Worm (Caenorhabditis elegans): ENCODE measurements around the gene clec-243.

DNA sequence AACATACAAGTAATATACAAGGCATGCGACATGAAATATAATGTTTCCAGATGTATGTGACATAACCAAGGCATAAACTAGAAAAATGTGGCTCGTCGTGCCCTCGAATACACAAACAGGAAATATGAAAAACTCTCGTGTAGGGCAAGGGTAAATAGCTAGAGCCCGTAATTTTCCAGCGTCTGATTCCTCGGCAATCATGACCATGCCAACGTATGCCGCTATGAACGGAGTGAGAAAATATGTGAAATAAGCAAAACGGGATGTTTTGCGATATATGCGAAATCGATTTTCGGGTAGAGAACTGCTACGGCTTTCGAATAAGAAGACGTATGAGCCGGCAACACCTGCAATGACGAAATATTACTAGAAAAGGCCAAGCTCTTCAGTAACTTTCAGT is 23.4 kb downstream of the clec-243 start, which contains the start of gene scl-25:
- TF ChIP-seq ceh-28 (tag; optimal IDR thresholded peaks at IDR 0.05) = no peak
- no peak for TF ChIP-seq zip-11 (GFP tag; IDR thresholded peaks at IDR 0.05)
- TF ChIP-seq lim-7 (GFP tag; IDR thresholded peaks at IDR 0.05) = no peak
- TF ChIP-seq D1046.2 (GFP tag; IDR thresholded peaks at IDR 0.05) = no peak
- TF ChIP-seq nhr-77 (tag; optimal IDR thresholded peaks at IDR 0.05) = no peak
- no peak for TF ChIP-seq dpl-1 (GFP tag; optimal IDR thresholded peaks at IDR 0.05)
- TF ChIP-seq lin-15B (tag; optimal IDR thresholded peaks at IDR 0.05) = no peak
- TF ChIP-seq snpc-4 (tag; optimal IDR thresholded peaks at IDR 0.05) = no peak
- no peak for TF ChIP-seq lsy-2 (tag; optimal IDR thresholded peaks at IDR 0.05)
- no peak for TF ChIP-seq unc-39 (tag; optimal IDR thresholded peaks at IDR 0.05)
- TF ChIP-seq nhr-76 (tag; optimal IDR thresholded peaks at IDR 0.05) = no peak
- TF ChIP-seq pha-4 (GFP tag; IDR thresholded peaks at IDR 0.05) = no peak
- TF ChIP-seq pha-4 (tag; optimal IDR thresholded peaks at IDR 0.05) = no peak
- TF ChIP-seq egl-27 (tag; optimal IDR thresholded peaks at IDR 0.05) = no peak
- TF ChIP-seq cey-2 (tag; optimal IDR thresholded peaks at IDR 0.05; ENCODE audit: borderline replicate concordance, insufficient read depth) = no peak

Data from whole organism, L4 larva.